Worm (Caenorhabditis elegans) whole organism, mixed stage, embryonic: Measurements from ENCODE around the gene gei-6.

ENCODE experiments used
- ces-1 ChIP-seq: fragments of 150-350 bp; optimal IDR thresholded peaks from 2 replicates; lab custom pipeline; 2014; ENCODE audit warnings: missing biosample characterization, missing genetic modification reagents, missing genetic modification characterization
- lin-13 ChIP-seq: fragments of 150-350 bp; optimal IDR thresholded peaks from 2 replicates; lab custom pipeline; 2014; ENCODE audit warnings: missing biosample characterization, missing genetic modification characterization
- mep-1 ChIP-seq: fragments of 150-350 bp; optimal IDR thresholded peaks from 2 replicates; lab custom pipeline; 2017; ENCODE audit warnings: missing biosample characterization, missing genetic modification reagents, missing genetic modification characterization, inconsistent platforms
- pha-4 ChIP-seq: fragments of 150-350 bp; optimal IDR thresholded peaks from 2 replicates; lab custom pipeline; 2018; ENCODE audit warnings: missing biosample characterization, missing genetic modification reagents, missing genetic modification characterization
- unc-62 ChIP-seq: fragments of 150-350 bp; optimal IDR thresholded peaks from 2 replicates; lab custom pipeline; 2014; ENCODE audit warnings: missing biosample characterization, missing genetic modification reagents, missing genetic modification characterization

DNA sequence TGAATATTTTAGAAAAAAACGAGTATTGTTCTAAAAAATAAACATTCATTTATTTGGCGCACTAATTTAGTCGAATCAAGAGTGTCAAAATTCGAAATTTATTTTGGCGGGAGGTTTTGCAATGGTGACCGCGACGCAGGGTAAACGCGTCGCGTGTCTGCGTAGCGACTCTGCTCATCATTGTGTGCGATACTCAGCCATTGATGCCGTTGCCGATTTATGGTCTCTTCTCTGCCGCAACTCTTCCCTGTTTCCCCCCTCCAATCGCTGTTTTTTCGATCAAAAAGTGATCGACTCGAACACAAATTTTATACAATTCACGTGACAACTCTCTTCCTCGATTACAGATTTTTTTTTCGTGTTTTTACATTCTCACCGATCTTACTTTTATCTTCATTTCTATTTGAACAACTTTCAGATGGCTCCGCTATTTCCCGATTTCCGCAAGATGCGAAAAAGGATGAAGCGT lies 34.1 kb downstream of the gei-6 start, which contains the start of gene F09G2.2:
- TF ChIP-seq lin-13 (tag; lab: Kevin White, UChicago), result peak; percentile 97
- TF ChIP-seq unc-62 (GFP tag; lab: Kevin White, UChicago), result no peak
- peak; percentile 76 for TF ChIP-seq ces-1 (GFP tag; lab: Kevin White, UChicago)
- peak; percentile 95 for TF ChIP-seq mep-1
- TF ChIP-seq pha-4 (tag; lab: Kevin White, UChicago), result peak; percentile 96
